Worm (Caenorhabditis elegans) whole organism, midembryonic: ENCODE measurements around the gene T11F8.4.
"Not testable (repeated sequence)": the region's sequence is repeated elsewhere in the genome, so short reads cannot be mapped to it uniquely, and the experiment has no call there.

ENCODE experiments used
- T22C8.4 ChIP-seq: fragments of 200-800 bp; sonication (Bioruptor generic); IDR thresholded peaks from 2 replicates; pipeline ENCODE4 v1.3.6; 2022; ENCODE audit warnings: missing genetic modification characterization, missing compliant biosample characterization
- cog-1 ChIP-seq: sonication (generic microtip); optimal IDR thresholded peaks from 2 replicates; lab custom pipeline; 2016; ENCODE audit warnings: missing genetic modification characterization, missing compliant biosample characterization
- flt-1 ChIP-seq: fragments of 200-800 bp; sonication (Bioruptor generic); IDR thresholded peaks from 2 replicates; pipeline ENCODE4 v1.3.6; 2022; ENCODE audit warnings: missing genetic modification characterization, missing compliant biosample characterization
- klf-2 ChIP-seq: fragments of 200-800 bp; sonication (Bioruptor generic); conservative IDR thresholded peaks from 2 replicates; pipeline ENCODE4 v1.3.6; 2022; ENCODE audit warnings: missing genetic modification reagents, missing genetic modification characterization, missing compliant biosample characterization
- med-1 ChIP-seq: sonication (generic microtip); optimal IDR thresholded peaks from 2 replicates; lab custom pipeline; 2017; ENCODE audit warnings: missing genetic modification characterization, mild to moderate bottlenecking, missing compliant biosample characterization, antibody characterized with exemption, missing genetic modification reagents; ENCODE audit not compliant: insufficient read depth
- ref-1 ChIP-seq: fragments of 200-800 bp; sonication (Bioruptor generic); conservative IDR thresholded peaks from 2 replicates; pipeline ENCODE4 v1.3.6; 2022; ENCODE audit warnings: missing genetic modification reagents, missing genetic modification characterization, missing compliant biosample characterization
- tab-1 ChIP-seq: fragments of 200-800 bp; sonication (Bioruptor generic); IDR thresholded peaks from 2 replicates; pipeline ENCODE4 v1.3.6; 2022; ENCODE audit warnings: missing genetic modification characterization, missing compliant biosample characterization
- ztf-23 ChIP-seq: fragments of 200-800 bp; sonication (Bioruptor generic); IDR thresholded peaks from 2 replicates; pipeline ENCODE4 v1.3.6; 2022; ENCODE audit warnings: missing genetic modification reagents, missing genetic modification characterization, missing compliant biosample characterization
- ztf-29 ChIP-seq: fragments of 200-800 bp; sonication (Bioruptor generic); IDR thresholded peaks from 2 replicates; pipeline ENCODE4 v1.3.6; 2022; ENCODE audit warnings: missing genetic modification reagents, missing genetic modification characterization, missing compliant biosample characterization

T11F8.4 gene

DNA sequence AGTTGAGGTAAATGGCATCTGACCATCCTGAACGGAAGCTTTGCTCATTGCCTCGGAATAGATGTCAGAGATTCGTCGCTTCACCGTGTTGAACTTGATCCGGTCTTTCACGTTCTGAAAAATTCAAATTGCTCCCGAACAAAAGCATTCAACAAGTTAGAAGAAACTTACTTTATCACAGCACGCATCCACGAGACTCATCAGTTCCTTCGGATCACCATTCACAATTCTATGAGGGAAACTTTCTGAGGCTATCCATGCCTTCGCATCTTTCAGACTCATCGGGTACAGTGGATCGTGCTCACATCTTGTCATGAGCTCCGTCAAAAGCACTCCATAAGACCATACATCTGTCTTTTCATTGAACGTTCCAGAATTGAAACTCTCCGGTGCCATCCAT, 13.5 kb downstream of the T11F8.4 start:
- TF ChIP-seq tab-1 (GFP tag; lab: Robert Waterston, UW): no peak
- TF ChIP-seq ref-1: no peak
- TF ChIP-seq T22C8.4: no peak
- TF ChIP-seq klf-2: no peak
- TF ChIP-seq cog-1 (tag; lab: Kevin White, UChicago): no peak
- TF ChIP-seq flt-1 (GFP tag; lab: Robert Waterston, UW): no peak
- no peak for TF ChIP-seq med-1 (GFP tag; lab: Kevin White, UChicago)
- TF ChIP-seq ztf-23 (GFP tag; lab: Robert Waterston, UW): no peak
- TF ChIP-seq ztf-29 (GFP tag; lab: Robert Waterston, UW): no peak

DNA sequence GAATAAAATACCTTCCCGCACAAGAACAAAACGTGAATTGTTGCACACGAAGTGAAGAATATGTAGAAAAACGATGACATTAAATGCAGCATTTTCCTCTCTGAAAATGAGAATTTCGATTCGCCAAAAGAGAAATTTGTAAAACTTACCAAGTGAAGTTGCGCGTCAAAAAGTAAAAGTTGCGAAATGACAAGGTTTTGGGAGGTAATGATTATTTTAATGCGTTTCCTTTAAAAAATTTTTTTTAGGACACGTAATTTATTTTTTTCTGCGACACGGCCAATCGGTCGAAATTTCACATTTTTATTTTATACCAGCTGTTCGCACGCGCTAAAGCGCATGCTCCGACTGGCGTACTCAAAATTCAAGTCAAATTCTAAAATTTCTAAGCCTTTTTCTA, 20.4 kb downstream of the T11F8.4 start, which contains the start of gene Y4C6A.3:
Gene Y4C6A.3, minus strand, starts transcription at position 101 of the 400 bp plus-strand sequence.
- TF ChIP-seq ztf-29, ztf-23, tab-1 (GFP tag; lab: Robert Waterston, UW): not testable (repeated sequence)

DNA sequence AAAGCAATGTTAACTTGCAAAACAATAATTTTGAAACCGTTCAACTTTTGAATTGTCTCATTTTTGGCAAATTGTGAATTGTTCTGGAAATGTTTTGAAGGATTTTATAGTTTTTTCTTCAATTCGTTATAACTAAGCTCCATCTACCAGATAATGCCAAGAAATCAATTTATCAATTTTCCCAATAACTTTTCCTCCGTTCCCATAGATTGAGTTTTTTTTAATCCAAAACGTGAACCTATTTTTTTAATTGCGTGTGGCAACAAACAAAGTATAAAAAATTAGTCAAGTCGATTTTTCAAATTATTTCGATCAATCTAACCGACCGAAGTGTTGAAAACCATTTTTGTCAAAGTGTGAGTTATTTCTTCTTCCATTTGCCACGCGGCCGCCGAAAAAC, 23.7 kb downstream of the T11F8.4 start, which contains the start of gene Y4C6A.4:
Gene Y4C6A.4, plus strand, starts transcription at position 301 of the 400 bp plus-strand sequence.
- TF ChIP-seq cog-1 (tag; lab: Kevin White, UChicago) (no peak), tab-1 (GFP tag; lab: Robert Waterston, UW) (no peak), flt-1 (GFP tag; lab: Robert Waterston, UW) (no peak), T22C8.4 (no peak), ref-1 (no peak), klf-2 (no peak), med-1 (GFP tag; lab: Kevin White, UChicago) (no peak), ztf-29 (GFP tag; lab: Robert Waterston, UW) (no peak), ztf-23 (GFP tag; lab: Robert Waterston, UW) (no peak)

DNA sequence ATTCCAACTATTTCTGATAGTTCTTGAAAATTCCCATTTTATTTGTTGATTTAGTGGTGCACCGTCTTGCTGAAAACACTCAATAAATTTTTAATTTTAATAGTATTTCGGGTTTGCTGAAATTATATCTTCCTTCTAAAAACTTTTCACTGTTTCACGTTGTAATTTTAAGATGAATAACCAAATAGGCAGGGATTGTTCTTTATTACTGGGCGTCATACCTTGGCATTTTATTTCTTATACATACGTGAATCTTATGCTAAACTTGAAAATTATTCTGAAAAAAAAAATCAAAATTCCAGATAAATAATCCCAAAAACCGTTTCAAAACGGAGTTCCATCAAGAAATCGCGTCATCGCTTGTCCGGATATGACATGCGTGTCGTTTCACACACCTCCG, 37.7 kb downstream of the T11F8.4 start, which contains the start of gene mgl-3:
Gene mgl-3, plus strand, starts transcription at position 301 of the 400 bp plus-strand sequence.
- TF ChIP-seq flt-1 (GFP tag; lab: Robert Waterston, UW) (no peak), cog-1 (tag; lab: Kevin White, UChicago) (no peak), klf-2 (no peak), tab-1 (GFP tag; lab: Robert Waterston, UW) (no peak), ztf-23 (GFP tag; lab: Robert Waterston, UW) (no peak), T22C8.4 (no peak), ztf-29 (GFP tag; lab: Robert Waterston, UW) (no peak), ref-1 (no peak), med-1 (GFP tag; lab: Kevin White, UChicago) (no peak)
